Fruit fly (Drosophila melanogaster) whole organism, adult: Measurements from ENCODE around the gene Gr66a.

ENCODE experiments used
- CG11617 ChIP-seq: fragments of 200-800 bp; sonication (Bioruptor generic); optimal IDR thresholded peaks from 2 replicates; lab custom pipeline; 2017; ENCODE audit warnings: mild to moderate bottlenecking, missing biosample characterization, missing genetic modification reagents, missing genetic modification characterization
- CG12768 ChIP-seq: fragments of 200-800 bp; sonication (Bioruptor generic); optimal IDR thresholded peaks from 2 replicates; lab custom pipeline; 2017; ENCODE audit warnings: missing biosample characterization, missing genetic modification characterization, mild to moderate bottlenecking, moderate library complexity, missing genetic modification reagents
- CG14711 ChIP-seq: fragments of 200-800 bp; sonication (Bioruptor generic); optimal IDR thresholded peaks from 2 replicates; lab custom pipeline; 2018; ENCODE audit warnings: missing biosample characterization, mild to moderate bottlenecking, missing genetic modification characterization, moderate library complexity
- CG1620 ChIP-seq: fragments of 200-800 bp; sonication (Bioruptor generic); optimal IDR thresholded peaks from 2 replicates; lab custom pipeline; 2016; ENCODE audit warnings: missing biosample characterization, missing genetic modification characterization
- CG33017 ChIP-seq: fragments of 200-800 bp; sonication (Bioruptor generic); optimal IDR thresholded peaks from 2 replicates; lab custom pipeline; 2018; ENCODE audit warnings: missing biosample characterization, mild to moderate bottlenecking, missing genetic modification characterization, moderate library complexity
- CG5204 ChIP-seq: fragments of 200-800 bp; sonication (Bioruptor generic); optimal IDR thresholded peaks from 2 replicates; lab custom pipeline; 2016; ENCODE audit warnings: missing biosample characterization, missing genetic modification characterization
- CG7045 ChIP-seq: fragments of 200-800 bp; sonication (Bioruptor generic); optimal IDR thresholded peaks from 2 replicates; lab custom pipeline; 2017; ENCODE audit warnings: missing biosample characterization, mild to moderate bottlenecking, missing genetic modification characterization
- CG7101 ChIP-seq: fragments of 200-800 bp; sonication (Bioruptor generic); optimal IDR thresholded peaks from 2 replicates; lab custom pipeline; 2018; ENCODE audit warnings: missing biosample characterization, mild to moderate bottlenecking, missing genetic modification characterization, moderate library complexity
- Clk ChIP-seq: fragments of 200-800 bp; sonication (Bioruptor generic); optimal IDR thresholded peaks from 2 replicates; lab custom pipeline; 2017; ENCODE audit warnings: missing biosample characterization, missing genetic modification characterization
- Crg-1 ChIP-seq: fragments of 200-800 bp; sonication (Bioruptor generic); optimal IDR thresholded peaks from 2 replicates; lab custom pipeline; 2016; ENCODE audit warnings: missing biosample characterization, missing genetic modification characterization
- Hr96 ChIP-seq: fragments of 200-800 bp; sonication (Bioruptor generic); optimal IDR thresholded peaks from 2 replicates; lab custom pipeline; 2016; ENCODE audit warnings: missing biosample characterization, missing genetic modification characterization
- Mnt ChIP-seq: fragments of 200-800 bp; sonication (Bioruptor generic); optimal IDR thresholded peaks from 2 replicates; lab custom pipeline; 2016; ENCODE audit warnings: missing biosample characterization, mild to moderate bottlenecking, missing genetic modification characterization
- bab1 ChIP-seq: fragments of 200-800 bp; sonication (Bioruptor generic); optimal IDR thresholded peaks from 3 replicates; lab custom pipeline; 2019; ENCODE audit warnings: missing biosample characterization, mild to moderate bottlenecking, missing genetic modification characterization, moderate library complexity
- cic ChIP-seq: fragments of 200-800 bp; sonication (Bioruptor generic); optimal IDR thresholded peaks from 2 replicates; lab custom pipeline; 2017; ENCODE audit warnings: missing biosample characterization, mild to moderate bottlenecking, missing genetic modification characterization, moderate library complexity
- cnc ChIP-seq, 2 experiments: fragments of >200 bp; optimal IDR thresholded peaks; 2 replicates each; lab custom pipeline; 2017
- kay ChIP-seq: fragments of 200-800 bp; sonication (Bioruptor generic); peaks from one replicate; lab custom pipeline; 2016; ENCODE audit warnings: missing biosample characterization, missing genetic modification characterization, borderline replicate concordance
- ovo ChIP-seq: fragments of 200-800 bp; sonication (Bioruptor generic); optimal IDR thresholded peaks from 2 replicates; lab custom pipeline; 2016; ENCODE audit warnings: missing biosample characterization, missing genetic modification characterization
- pad ChIP-seq: fragments of 200-800 bp; sonication (Bioruptor generic); optimal IDR thresholded peaks from 3 replicates; lab custom pipeline; 2017; ENCODE audit warnings: missing biosample characterization, missing genetic modification characterization, mild to moderate bottlenecking, moderate library complexity, missing genetic modification reagents
- tj ChIP-seq: fragments of 200-800 bp; sonication (Bioruptor generic); optimal IDR thresholded peaks from 3 replicates; lab custom pipeline; 2017; ENCODE audit warnings: missing biosample characterization, mild to moderate bottlenecking, missing genetic modification characterization, moderate library complexity
- toe ChIP-seq: fragments of 200-800 bp; sonication (Bioruptor generic); optimal IDR thresholded peaks from 2 replicates; lab custom pipeline; 2016; ENCODE audit warnings: missing biosample characterization, missing genetic modification characterization

The Gr66a gene

dm6 chr3L:8289336-8290258 is 17.2 kb downstream of the Gr66a start, which contains the start of gene cert:
TSS of gene cert (minus strand) at chr3L:8289870.
- TF ChIP-seq pad (peak; percentile 33), CG1620 (GFP tag; lab: Kevin White, UChicago) (peak; percentile 2), Mnt (GFP tag; lab: Kevin White, UChicago) (no peak), cic (GFP tag; lab: Kevin White, UChicago) (peak; percentile 54), kay (GFP tag; lab: Kevin White, UChicago) (peak; percentile 11), bab1 (GFP tag; lab: Kevin White, UChicago) (peak; percentile 32), CG14711 (tag; lab: Kevin White, UChicago) (peak; percentile 45), CG11617 (GFP tag; lab: Kevin White, UChicago) (no peak), Clk (GFP tag; lab: Kevin White, UChicago) (no peak), CG33017 (tag; lab: Kevin White, UChicago) (no peak), CG7101 (tag; lab: Kevin White, UChicago) (no peak), tj (GFP tag; lab: Kevin White, UChicago) (no peak), cnc (optimal IDR thresholded peaks at IDR 0.05; lab: Kevin White, UChicago) (no peak), toe (GFP tag; lab: Kevin White, UChicago) (peak; percentile 52), CG12768 (peak; percentile 52), ovo (GFP tag; lab: Kevin White, UChicago) (no peak), CG7045 (GFP tag; lab: Kevin White, UChicago) (no peak), Crg-1 (GFP tag; lab: Kevin White, UChicago) (peak; percentile 43), Hr96 (GFP tag; lab: Kevin White, UChicago) (peak; percentile 58), CG5204 (no peak)

DNA sequence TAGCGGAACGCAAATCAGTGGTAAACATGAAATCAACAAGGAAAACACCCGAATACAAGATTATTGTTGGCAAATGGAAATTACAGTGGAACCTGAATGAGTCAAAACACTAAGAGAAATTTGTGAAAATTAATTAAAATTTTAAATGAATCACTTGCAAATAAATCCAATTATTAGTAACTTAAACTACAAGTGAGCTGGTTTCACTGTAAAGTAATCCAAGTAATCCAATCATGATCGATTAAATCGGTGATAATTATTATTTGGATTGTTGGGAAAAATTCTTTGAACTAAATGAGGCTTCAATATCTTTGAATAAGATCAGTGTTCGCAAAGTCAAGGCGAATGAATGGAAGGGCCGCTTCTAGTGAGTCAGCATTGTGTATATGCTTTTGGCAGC is 18.4 kb downstream of the Gr66a start:
- no peak for TF ChIP-seq bab1 (GFP tag; lab: Kevin White, UChicago)
- TF ChIP-seq CG7045 (GFP tag; lab: Kevin White, UChicago) = no peak
- TF ChIP-seq tj (GFP tag; lab: Kevin White, UChicago) = no peak
- TF ChIP-seq ovo (GFP tag; lab: Kevin White, UChicago) = no peak
- TF ChIP-seq Hr96 (GFP tag; lab: Kevin White, UChicago) = no peak
- TF ChIP-seq CG11617 (GFP tag; lab: Kevin White, UChicago) = no peak
- no peak for TF ChIP-seq cnc (optimal IDR thresholded peaks at IDR 0.05; lab: Kevin White, UChicago)
- TF ChIP-seq Clk (GFP tag; lab: Kevin White, UChicago) = no peak
- TF ChIP-seq CG33017 (tag; lab: Kevin White, UChicago) = no peak
- no peak for TF ChIP-seq toe (GFP tag; lab: Kevin White, UChicago)
- no peak for TF ChIP-seq CG7101 (tag; lab: Kevin White, UChicago)
- no peak for TF ChIP-seq CG14711 (tag; lab: Kevin White, UChicago)
- no peak for TF ChIP-seq CG12768
- TF ChIP-seq pad = no peak
- no peak for TF ChIP-seq cic (GFP tag; lab: Kevin White, UChicago)
- TF ChIP-seq Mnt (GFP tag; lab: Kevin White, UChicago) = no peak
- TF ChIP-seq Crg-1 (GFP tag; lab: Kevin White, UChicago) = no peak

- TF ChIP-seq Clk (GFP tag; lab: Kevin White, UChicago) (no peak), CG1620 (GFP tag; lab: Kevin White, UChicago) (no peak), cnc (optimal IDR thresholded peaks at IDR 0.05; lab: Kevin White, UChicago) (no peak), ovo (GFP tag; lab: Kevin White, UChicago) (no peak), Hr96 (GFP tag; lab: Kevin White, UChicago) (no peak), CG33017 (tag; lab: Kevin White, UChicago) (no peak), Crg-1 (GFP tag; lab: Kevin White, UChicago) (no peak), bab1 (GFP tag; lab: Kevin White, UChicago) (no peak), pad (no peak), cic (GFP tag; lab: Kevin White, UChicago) (no peak), toe (GFP tag; lab: Kevin White, UChicago) (no peak), tj (GFP tag; lab: Kevin White, UChicago) (no peak), CG11617 (GFP tag; lab: Kevin White, UChicago) (no peak), CG12768 (no peak), kay (GFP tag; lab: Kevin White, UChicago) (no peak), CG7045 (GFP tag; lab: Kevin White, UChicago) (no peak), CG7101 (tag; lab: Kevin White, UChicago) (no peak), CG14711 (tag; lab: Kevin White, UChicago) (no peak), CG5204 (no peak), Mnt (GFP tag; lab: Kevin White, UChicago) (no peak)
Observed at dm6 chr3L:8286397-8286796, 20.4 kb downstream of the Gr66a start.

DNA sequence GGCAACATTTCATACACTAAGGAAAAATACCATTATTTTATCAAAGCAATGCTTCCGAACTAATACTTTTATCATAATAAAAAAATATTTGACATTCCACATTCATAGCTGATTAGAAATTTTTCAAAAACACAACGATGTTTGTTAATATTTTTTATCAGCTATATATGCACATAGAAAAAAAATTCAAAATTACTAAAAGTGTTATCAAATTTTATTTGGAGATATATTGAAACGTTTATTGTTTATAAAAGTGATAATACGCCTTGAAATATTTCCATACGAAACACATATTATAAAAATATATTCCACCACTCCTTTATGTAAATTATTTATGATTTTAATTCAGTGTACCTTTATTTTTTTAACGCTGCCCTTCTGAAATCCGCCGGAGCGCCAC is 21.0 kb downstream of the Gr66a start:
- TF ChIP-seq CG1620 (GFP tag; lab: Kevin White, UChicago) (no peak), kay (GFP tag; lab: Kevin White, UChicago) (no peak), bab1 (GFP tag; lab: Kevin White, UChicago) (no peak), CG14711 (tag; lab: Kevin White, UChicago) (no peak), CG7101 (tag; lab: Kevin White, UChicago) (no peak), Mnt (GFP tag; lab: Kevin White, UChicago) (no peak), tj (GFP tag; lab: Kevin White, UChicago) (no peak), cnc (optimal IDR thresholded peaks at IDR 0.05; lab: Kevin White, UChicago) (no peak), CG11617 (GFP tag; lab: Kevin White, UChicago) (no peak), ovo (GFP tag; lab: Kevin White, UChicago) (no peak), Crg-1 (GFP tag; lab: Kevin White, UChicago) (no peak), toe (GFP tag; lab: Kevin White, UChicago) (no peak), cic (GFP tag; lab: Kevin White, UChicago) (no peak), CG12768 (no peak), Hr96 (GFP tag; lab: Kevin White, UChicago) (no peak), CG7045 (GFP tag; lab: Kevin White, UChicago) (no peak), CG33017 (tag; lab: Kevin White, UChicago) (no peak), Clk (GFP tag; lab: Kevin White, UChicago) (no peak)
